Fruit fly (Drosophila melanogaster) whole organism, adult: Measurements from ENCODE around the gene CG5989.

Experiments
- CG1620 ChIP-seq: fragments of 200-800 bp; sonication (Bioruptor generic); optimal IDR thresholded peaks from 2 replicates; lab custom pipeline; 2016; ENCODE audit warnings: missing biosample characterization, missing genetic modification characterization
- CG33017 ChIP-seq: fragments of 200-800 bp; sonication (Bioruptor generic); optimal IDR thresholded peaks from 2 replicates; lab custom pipeline; 2018; ENCODE audit warnings: missing biosample characterization, mild to moderate bottlenecking, missing genetic modification characterization, moderate library complexity
- Crg-1 ChIP-seq: fragments of 200-800 bp; sonication (Bioruptor generic); optimal IDR thresholded peaks from 2 replicates; lab custom pipeline; 2016; ENCODE audit warnings: missing biosample characterization, missing genetic modification characterization
- toe ChIP-seq: fragments of 200-800 bp; sonication (Bioruptor generic); optimal IDR thresholded peaks from 2 replicates; lab custom pipeline; 2016; ENCODE audit warnings: missing biosample characterization, missing genetic modification characterization

dm6 chr3L:8584086-8584485, 19.9 kb downstream of the CG5989 start:
- TF ChIP-seq CG1620 (GFP tag; lab: Kevin White, UChicago) (no peak), toe (GFP tag; lab: Kevin White, UChicago) (no peak), Crg-1 (GFP tag; lab: Kevin White, UChicago) (no peak), CG33017 (tag; lab: Kevin White, UChicago) (no peak)
